Fruit fly (Drosophila melanogaster) whole organism, embryonic: ENCODE measurements around the gene GstD11.

ENCODE experiments used
- B-H1 ChIP-seq: fragments of 200-800 bp; sonication (Bioruptor generic); IDR thresholded peaks from 3 replicates; pipeline ENCODE4 v1.3.6; 2022; ENCODE audit warnings: missing biosample characterization, missing genetic modification characterization
- B-H2 ChIP-seq: fragments of 200-800 bp; sonication (Bioruptor generic); optimal IDR thresholded peaks from 2 replicates; lab custom pipeline; 2018; ENCODE audit warnings: missing biosample characterization, mild to moderate bottlenecking, missing genetic modification characterization
- Blimp-1 ChIP-seq: fragments of 200-800 bp; sonication (Bioruptor generic); optimal IDR thresholded peaks from 3 replicates; lab custom pipeline; 2018; ENCODE audit warnings: missing biosample characterization, missing genetic modification characterization, mild to moderate bottlenecking, moderate library complexity, missing genetic modification reagents
- C15 ChIP-seq: fragments of 200-800 bp; sonication (Bioruptor generic); IDR thresholded peaks from 3 replicates; pipeline ENCODE4 v1.3.6; 2022; ENCODE audit warnings: missing biosample characterization, missing genetic modification characterization
- CG10147 ChIP-seq: fragments of 200-800 bp; sonication (Bioruptor generic); optimal IDR thresholded peaks from 2 replicates; lab custom pipeline; 2019; ENCODE audit warnings: missing biosample characterization, mild to moderate bottlenecking, missing genetic modification characterization, moderate library complexity
- CG1024 ChIP-seq: fragments of 200-800 bp; sonication (Bioruptor generic); IDR thresholded peaks from 2 replicates; pipeline ENCODE4 v1.3.6; 2022; ENCODE audit warnings: missing biosample characterization, missing genetic modification characterization
- CG10321 ChIP-seq: fragments of 200-800 bp; sonication (Bioruptor generic); IDR thresholded peaks from 2 replicates; pipeline ENCODE4 v1.3.6; 2022; ENCODE audit warnings: missing biosample characterization, missing genetic modification characterization
- CG12155 ChIP-seq: fragments of 200-800 bp; sonication (Bioruptor generic); optimal IDR thresholded peaks from 3 replicates; lab custom pipeline; 2016; ENCODE audit warnings: missing biosample characterization, missing genetic modification characterization
- CG12219 ChIP-seq: fragments of 200-800 bp; sonication (Bioruptor generic); optimal IDR thresholded peaks from 3 replicates; lab custom pipeline; 2018; ENCODE audit warnings: missing biosample characterization, mild to moderate bottlenecking, missing genetic modification characterization
- CG12659 ChIP-seq: fragments of 200-800 bp; sonication (Bioruptor generic); optimal IDR thresholded peaks from 3 replicates; lab custom pipeline; 2017; ENCODE audit warnings: mild to moderate bottlenecking, missing biosample characterization, missing genetic modification reagents, missing genetic modification characterization
- CG15696 ChIP-seq: fragments of 200-800 bp; sonication (Bioruptor generic); optimal IDR thresholded peaks from 2 replicates; lab custom pipeline; 2019; ENCODE audit warnings: missing biosample characterization, mild to moderate bottlenecking, missing genetic modification characterization, moderate library complexity
- CG1603 ChIP-seq: fragments of 200-800 bp; sonication (Bioruptor generic); optimal IDR thresholded peaks from 2 replicates; lab custom pipeline; 2019; ENCODE audit warnings: missing biosample characterization, mild to moderate bottlenecking, missing genetic modification characterization, moderate library complexity
- CG1647 ChIP-seq: fragments of 200-800 bp; sonication (Bioruptor generic); optimal IDR thresholded peaks from 3 replicates; lab custom pipeline; 2016; ENCODE audit warnings: missing biosample characterization, missing genetic modification characterization
- CG17361 ChIP-seq: fragments of 200-800 bp; sonication (Bioruptor generic); IDR thresholded peaks from 3 replicates; pipeline ENCODE4 v1.3.6; 2022; ENCODE audit warnings: missing biosample characterization, missing genetic modification characterization
- CG32772 ChIP-seq: fragments of 200-800 bp; sonication (Bioruptor generic); IDR thresholded peaks from 2 replicates; pipeline ENCODE4 v1.3.6; 2022; ENCODE audit warnings: missing biosample characterization, missing genetic modification characterization
- CG33213 ChIP-seq: fragments of 200-800 bp; sonication (Bioruptor generic); optimal IDR thresholded peaks from 3 replicates; lab custom pipeline; 2016; ENCODE audit warnings: missing biosample characterization, missing genetic modification characterization
- CG34224 ChIP-seq: fragments of 200-800 bp; sonication (Bioruptor generic); IDR thresholded peaks from 3 replicates; pipeline ENCODE4 v1.3.6; 2022; ENCODE audit warnings: missing biosample characterization, missing genetic modification characterization; ENCODE audit not compliant: partially characterized antibody
- CG4820 ChIP-seq: fragments of 200-800 bp; sonication (Bioruptor generic); optimal IDR thresholded peaks from 3 replicates; lab custom pipeline; 2016; ENCODE audit warnings: missing biosample characterization, missing genetic modification characterization
- CG6791 ChIP-seq: fragments of 200-800 bp; sonication (Bioruptor generic); IDR thresholded peaks from 3 replicates; pipeline ENCODE4 v1.3.6; 2022; ENCODE audit warnings: missing biosample characterization, missing genetic modification characterization; ENCODE audit not compliant: partially characterized antibody
- CG7987 ChIP-seq: fragments of 200-800 bp; sonication (Bioruptor generic); optimal IDR thresholded peaks from 2 replicates; lab custom pipeline; 2018; ENCODE audit warnings: missing biosample characterization, mild to moderate bottlenecking, missing genetic modification characterization, moderate library complexity
- CG8281 ChIP-seq: fragments of 200-800 bp; sonication (Bioruptor generic); optimal IDR thresholded peaks from 2 replicates; lab custom pipeline; 2018; ENCODE audit warnings: missing biosample characterization, mild to moderate bottlenecking, missing genetic modification characterization, moderate library complexity
- D ChIP-seq, 2 experiments: fragments of 200-800 bp in 1 of 2; fragments of >200 bp in 1 of 2; sonication (Bioruptor generic) in 1 of 2; optimal IDR thresholded peaks; 2 replicates in 1 of 2; 3 replicates in 1 of 2; lab custom pipeline; 2017; ENCODE audit warnings: mild to moderate bottlenecking in 1 of 2, missing biosample characterization in 1 of 2, missing genetic modification characterization in 1 of 2, missing genetic modification reagents in 1 of 2
- Dbx ChIP-seq: fragments of 200-800 bp; sonication (Bioruptor generic); IDR thresholded peaks from 3 replicates; pipeline ENCODE4 v1.3.6; 2022; ENCODE audit warnings: missing biosample characterization, missing genetic modification characterization
- Drgx ChIP-seq: fragments of 200-800 bp; sonication (Bioruptor generic); IDR thresholded peaks from 2 replicates; pipeline ENCODE4 v1.3.6; 2022; ENCODE audit warnings: missing biosample characterization, missing genetic modification characterization
- E2f1 ChIP-seq: fragments of 200-800 bp; sonication (Bioruptor generic); IDR thresholded peaks from 2 replicates; pipeline ENCODE4 v1.3.6; 2022; ENCODE audit warnings: missing biosample characterization, missing genetic modification characterization
- Fer3 ChIP-seq: fragments of 200-800 bp; sonication (Bioruptor generic); optimal IDR thresholded peaks from 2 replicates; lab custom pipeline; 2018; ENCODE audit warnings: missing biosample characterization, mild to moderate bottlenecking, missing genetic modification characterization, moderate library complexity
- H15 ChIP-seq: fragments of 200-800 bp; sonication (Bioruptor generic); IDR thresholded peaks from 3 replicates; pipeline ENCODE4 v1.3.6; 2022; ENCODE audit warnings: missing biosample characterization, missing genetic modification characterization
- HmgD ChIP-seq: fragments of 200-800 bp; sonication (Bioruptor generic); optimal IDR thresholded peaks from 3 replicates; lab custom pipeline; 2016; ENCODE audit warnings: missing biosample characterization, missing genetic modification characterization
- Hr51 ChIP-seq, 2 experiments: fragments of 200-800 bp; sonication (Bioruptor generic); optimal IDR thresholded peaks; 2 replicates in 1 of 2; 3 replicates in 1 of 2; lab custom pipeline; 2016 to 2018; ENCODE audit warnings: missing biosample characterization in 2 of 2, missing genetic modification characterization in 2 of 2, mild to moderate bottlenecking in 1 of 2, moderate library complexity in 1 of 2
- Lpt ChIP-seq: fragments of >200 bp; optimal IDR thresholded peaks from 2 replicates; lab custom pipeline; 2018; ENCODE audit warnings: missing biosample characterization, missing genetic modification characterization
- MTF-1 ChIP-seq: fragments of 200-800 bp; sonication (Bioruptor generic); optimal IDR thresholded peaks from 2 replicates; lab custom pipeline; 2018; ENCODE audit warnings: missing biosample characterization, mild to moderate bottlenecking, missing genetic modification characterization, borderline replicate concordance
- Optix ChIP-seq: fragments of 200-800 bp; sonication (Bioruptor generic); IDR thresholded peaks from 3 replicates; pipeline ENCODE4 v1.3.6; 2022; ENCODE audit warnings: missing biosample characterization, missing genetic modification characterization
- Scr ChIP-seq: fragments of 200-800 bp; sonication (Bioruptor generic); IDR thresholded peaks from 2 replicates; pipeline ENCODE4 v1.3.6; 2022; ENCODE audit warnings: missing biosample characterization, missing genetic modification characterization; ENCODE audit not compliant: partially characterized antibody
- Sin3A ChIP-seq: fragments of >200 bp; optimal IDR thresholded peaks from 2 replicates; lab custom pipeline; 2018
- Trl ChIP-seq, 3 experiments: fragments of >200 bp in 2 of 3; fragments of 200-800 bp in 1 of 3; sonication (Bioruptor generic) in 1 of 3; optimal IDR thresholded peaks; 2 replicates in 1 of 3; 3 replicates in 2 of 3; lab custom pipeline; 2016 to 2017; ENCODE audit warnings: missing biosample characterization in 1 of 3, missing genetic modification characterization in 1 of 3
- Usf ChIP-seq: fragments of 200-800 bp; sonication (Bioruptor generic); optimal IDR thresholded peaks from 2 replicates; lab custom pipeline; 2017; ENCODE audit warnings: missing genotype, missing biosample characterization, missing genetic modification characterization
- Xrp1 ChIP-seq: fragments of 200-800 bp; sonication (Bioruptor generic); IDR thresholded peaks from 2 replicates; pipeline ENCODE4 v1.3.6; 2022; ENCODE audit warnings: missing biosample characterization, missing genetic modification characterization
- abd-A ChIP-seq: fragments of 200-800 bp; sonication (Bioruptor generic); optimal IDR thresholded peaks from 3 replicates; lab custom pipeline; 2019; ENCODE audit warnings: missing biosample characterization, mild to moderate bottlenecking, missing genetic modification characterization, moderate library complexity
- aop ChIP-seq: fragments of 200-800 bp; sonication (Bioruptor generic); IDR thresholded peaks from 2 replicates; pipeline ENCODE4 v1.3.6; 2022; ENCODE audit warnings: missing biosample characterization, missing genetic modification characterization
- br ChIP-seq: fragments of >200 bp; optimal IDR thresholded peaks from 2 replicates; lab custom pipeline; 2017
- ci ChIP-seq: fragments of 200-800 bp; sonication (Bioruptor generic); IDR thresholded peaks from 3 replicates; pipeline ENCODE4 v1.3.6; 2022; ENCODE audit warnings: missing biosample characterization, missing genetic modification characterization
- eyg ChIP-seq: fragments of 200-800 bp; sonication (Bioruptor generic); optimal IDR thresholded peaks from 3 replicates; lab custom pipeline; 2016; ENCODE audit warnings: missing biosample characterization, missing genetic modification characterization
- gcm2 ChIP-seq: fragments of 200-800 bp; sonication (Bioruptor generic); optimal IDR thresholded peaks from 2 replicates; lab custom pipeline; 2016; ENCODE audit warnings: missing biosample characterization, missing genetic modification characterization
- gro ChIP-seq: fragments of 200-800 bp; sonication (Bioruptor generic); optimal IDR thresholded peaks from 2 replicates; lab custom pipeline; 2016; ENCODE audit warnings: missing biosample characterization, missing genetic modification characterization
- h ChIP-seq: fragments of >200 bp; optimal IDR thresholded peaks from 2 replicates; lab custom pipeline; 2017
- hb ChIP-seq: fragments of 200-800 bp; sonication (Bioruptor generic); IDR thresholded peaks from 3 replicates; pipeline ENCODE4 v1.3.6; 2022; ENCODE audit warnings: missing biosample characterization, missing genetic modification characterization; ENCODE audit not compliant: partially characterized antibody
- mirr ChIP-seq: fragments of 200-800 bp; sonication (Bioruptor generic); optimal IDR thresholded peaks from 3 replicates; lab custom pipeline; 2018; ENCODE audit warnings: missing biosample characterization, mild to moderate bottlenecking, missing genetic modification characterization
- mld ChIP-seq: fragments of 200-800 bp; sonication (Bioruptor generic); IDR thresholded peaks from 3 replicates; pipeline ENCODE4 v1.3.6; 2022; ENCODE audit warnings: missing biosample characterization, missing genetic modification characterization; ENCODE audit not compliant: partially characterized antibody
- pum ChIP-seq: fragments of 200-800 bp; sonication (Bioruptor generic); optimal IDR thresholded peaks from 2 replicates; lab custom pipeline; 2016; ENCODE audit warnings: missing biosample characterization, missing genetic modification characterization

The GstD11 gene

dm6 chr3R:12369135-12369792, 13.9 kb upstream of the GstD11 start, which contains the start of gene GstD1 (continued):
- TF ChIP-seq Lpt (GFP tag; lab: Kevin White, UChicago) (no peak), Drgx (peak; percentile 78), Usf (peak; percentile 14), Xrp1 (GFP tag; lab: Robert Waterston, UW) (0 out of 2 replicates have a peak, but pooled peaks have one; percentile 35), gcm2 (GFP tag; lab: Kevin White, UChicago) (no peak), CG17361 (GFP tag; lab: Robert Waterston, UW) (peak; percentile 49; the same call in 1 of the 3 replicates), Fer3 (tag; lab: Kevin White, UChicago) (peak; percentile 12), HmgD (no peak), CG8281 (tag; lab: Kevin White, UChicago) (no peak), H15 (GFP tag; lab: Robert Waterston, UW) (no peak), CG10147 (GFP tag; lab: Kevin White, UChicago) (peak; percentile 76), abd-A (no peak), h (lab: Kevin White, UChicago) (no peak), CG1647 (peak; percentile 36), gro (GFP tag; lab: Kevin White, UChicago) (peak; percentile 8), mirr (peak; percentile 43), Hr51 (GFP tag; optimal IDR thresholded peaks at IDR 0.05; lab: Kevin White, UChicago) (peak in 1 of 2 experiments; percentile 41), CG33213 (GFP tag; lab: Kevin White, UChicago) (no peak), E2f1 (GFP tag; lab: Robert Waterston, UW) (peak; percentile 51), CG12659 (GFP tag; lab: Kevin White, UChicago) (peak; percentile 23), eyg (GFP tag; lab: Kevin White, UChicago) (no peak), Optix (GFP tag; lab: Robert Waterston, UW) (no peak), Blimp-1 (GFP tag; lab: Kevin White, UChicago) (peak; percentile 23), hb (GFP tag; lab: Robert Waterston, UW) (no peak), mld (GFP tag; lab: Robert Waterston, UW) (no peak), ci (GFP tag; lab: Robert Waterston, UW) (peak; percentile 63; the same call in 2 of the 3 replicates), Trl (optimal IDR thresholded peaks at IDR 0.05; lab: Kevin White, UChicago) (peak; percentile 69 to 83), Trl (GFP tag; optimal IDR thresholded peaks at IDR 0.05; lab: Kevin White, UChicago) (peak; percentile 33), CG34224 (peak; percentile 54; the same call in 2 of the 3 replicates), CG12219 (GFP tag; lab: Kevin White, UChicago) (no peak), B-H2 (GFP tag; lab: Kevin White, UChicago) (peak; percentile 79), MTF-1 (GFP tag; lab: Kevin White, UChicago) (no peak), CG10321 (GFP tag; lab: Robert Waterston, UW) (0 out of 2 replicates have a peak, but pooled peaks have one; percentile 20), CG15696 (tag; lab: Kevin White, UChicago) (no peak), aop (GFP tag; lab: Robert Waterston, UW) (no peak), CG6791 (GFP tag; lab: Robert Waterston, UW) (0 out of 3 replicates have a peak, but pooled peaks have one; percentile 27), CG32772 (GFP tag; lab: Robert Waterston, UW) (peak; percentile 76), CG1603 (tag; lab: Kevin White, UChicago) (peak; percentile 6), B-H1 (GFP tag; lab: Robert Waterston, UW) (no peak), Sin3A (no peak), CG7987 (GFP tag; lab: Kevin White, UChicago) (no peak), CG1024 (GFP tag; lab: Robert Waterston, UW) (no peak), br (lab: Kevin White, UChicago) (no peak), Scr (GFP tag; lab: Robert Waterston, UW) (peak; percentile 40), CG4820 (peak; percentile 3), C15 (GFP tag; lab: Robert Waterston, UW) (no peak), CG12155 (peak; percentile 42), D (optimal IDR thresholded peaks at IDR 0.05; lab: Kevin White, UChicago) (no peak), D (GFP tag; optimal IDR thresholded peaks at IDR 0.05; lab: Kevin White, UChicago) (no peak), Dbx (GFP tag; lab: Robert Waterston, UW) (peak; percentile 69; the same call in 2 of the 3 replicates), pum (GFP tag; lab: Kevin White, UChicago) (peak; percentile 6)
